Worm (Caenorhabditis elegans): ENCODE results near the gene M05D6.8.

Gene M05D6.8

ce11 chrII:8442176-8442575, 28.9 kb downstream of the M05D6.8 start:
- peak; percentile 73 for TF ChIP-seq mep-1 (tag; optimal IDR thresholded peaks at IDR 0.05)
- no peak for TF ChIP-seq nhr-12 (tag; optimal IDR thresholded peaks at IDR 0.05)
- TF ChIP-seq snpc-4 (tag; optimal IDR thresholded peaks at IDR 0.05) = no peak
- TF ChIP-seq pha-4 (tag; optimal IDR thresholded peaks at IDR 0.05) = no peak
- TF ChIP-seq elt-1 (tag; optimal IDR thresholded peaks at IDR 0.05; ENCODE audit: borderline replicate concordance, insufficient read depth) = no peak
- TF ChIP-seq unc-39 (tag; optimal IDR thresholded peaks at IDR 0.05) = no peak
- no peak for TF ChIP-seq bed-3 (GFP tag; optimal IDR thresholded peaks at IDR 0.05)
- TF ChIP-seq ceh-39 (tag; optimal IDR thresholded peaks at IDR 0.05) = no peak
- TF ChIP-seq sem-2 (GFP tag; optimal IDR thresholded peaks at IDR 0.05) = no peak
- peak; percentile 4 for TF ChIP-seq ces-1 (GFP tag; optimal IDR thresholded peaks at IDR 0.05)
- TF ChIP-seq ceh-83 (GFP tag; optimal IDR thresholded peaks at IDR 0.05) = no peak
- TF ChIP-seq mab-5 (tag; optimal IDR thresholded peaks at IDR 0.05) = no peak
- TF ChIP-seq unc-62 (GFP tag; optimal IDR thresholded peaks at IDR 0.05) = no peak
- TF ChIP-seq sptf-1 (tag; optimal IDR thresholded peaks at IDR 0.05) = no peak
- no peak for TF ChIP-seq drap-1 (GFP tag; optimal IDR thresholded peaks at IDR 0.05)
- no peak for TF ChIP-seq nhr-76 (tag; optimal IDR thresholded peaks at IDR 0.05)
- no peak for TF ChIP-seq tbx-8 (GFP tag; optimal IDR thresholded peaks at IDR 0.05)
- TF ChIP-seq hlh-1 (tag; optimal IDR thresholded peaks at IDR 0.05) = peak; percentile 3
- TF ChIP-seq unc-120 (tag; optimal IDR thresholded peaks at IDR 0.05; ENCODE audit: poor library complexity, severe bottlenecking) = peak; percentile 78
- peak; percentile 17 for TF ChIP-seq lin-32 (GFP tag; optimal IDR thresholded peaks at IDR 0.05)
- no peak for TF ChIP-seq zip-8 (tag; optimal IDR thresholded peaks at IDR 0.05)
- TF ChIP-seq cnd-1 (tag; optimal IDR thresholded peaks at IDR 0.05) = no peak
- TF ChIP-seq elt-3 (tag; optimal IDR thresholded peaks at IDR 0.05) = no peak
- no peak for TF ChIP-seq mls-2 (tag; optimal IDR thresholded peaks at IDR 0.05)
- TF ChIP-seq nhr-237 (tag; optimal IDR thresholded peaks at IDR 0.05) = peak; percentile 47
- no peak for TF ChIP-seq flh-1 (GFP tag; optimal IDR thresholded peaks at IDR 0.05)
- peak; percentile 33 for TF ChIP-seq ham-2 (GFP tag; optimal IDR thresholded peaks at IDR 0.05)
- TF ChIP-seq lin-13 (tag; optimal IDR thresholded peaks at IDR 0.05) = peak; percentile 34
- peak; percentile 92 for TF ChIP-seq lsy-2 (tag; optimal IDR thresholded peaks at IDR 0.05)
- TF ChIP-seq nhr-2 (tag; optimal IDR thresholded peaks at IDR 0.05) = no peak
- TF ChIP-seq M03D4.4 (tag; optimal IDR thresholded peaks at IDR 0.05) = no peak
- TF ChIP-seq blmp-1 (tag; optimal IDR thresholded peaks at IDR 0.05) = no peak
- no peak for TF ChIP-seq ceh-43 (GFP tag; optimal IDR thresholded peaks at IDR 0.05)
- TF ChIP-seq ztf-11 (tag; optimal IDR thresholded peaks at IDR 0.05) = no peak
- no peak for TF ChIP-seq nhr-28 (tag; optimal IDR thresholded peaks at IDR 0.05)

ce11 chrII:8441519-8441918, 29.5 kb downstream of the M05D6.8 start:
- TF ChIP-seq bed-3 (GFP tag; optimal IDR thresholded peaks at IDR 0.05) (no peak), ces-1 (GFP tag; optimal IDR thresholded peaks at IDR 0.05) (no peak)

- no peak for TF ChIP-seq lsy-2 (tag; optimal IDR thresholded peaks at IDR 0.05)
- peak; percentile 17 for TF ChIP-seq nhr-28 (tag; optimal IDR thresholded peaks at IDR 0.05)
Observed at ce11 chrII:8440792-8441191, 30.2 kb downstream of the M05D6.8 start.

ce11 chrII:8440097-8440496, 30.9 kb downstream of the M05D6.8 start:
- TF ChIP-seq zip-8 (tag; optimal IDR thresholded peaks at IDR 0.05) = peak; percentile 7
- no peak for TF ChIP-seq mep-1 (tag; optimal IDR thresholded peaks at IDR 0.05)

- TF ChIP-seq flh-1 (GFP tag; optimal IDR thresholded peaks at IDR 0.05) (no peak), ham-2 (GFP tag; optimal IDR thresholded peaks at IDR 0.05) (peak; percentile 36)
Observed at ce11 chrII:8438791-8439287, 32.2 kb downstream of the M05D6.8 start, which contains the start of gene lips-10. Gene lips-10, plus strand, starts transcription at chrII:8439168.

All from whole organism, mixed stage, embryonic.